Fruit fly (Drosophila melanogaster) whole organism, embryonic: ENCODE measurements around the gene RhoGAP100F.
A peak's percentile ranks its signal among the peaks of the same experiment; 100 is the strongest.

Source experiments
- Blimp-1 ChIP-seq: fragments of 200-800 bp; sonication (Bioruptor generic); optimal IDR thresholded peaks from 3 replicates; lab custom pipeline; 2018; ENCODE audit warnings: missing biosample characterization, missing genetic modification characterization, mild to moderate bottlenecking, moderate library complexity, missing genetic modification reagents
- CG11247 ChIP-seq: fragments of 200-800 bp; sonication (Bioruptor generic); IDR thresholded peaks from 2 replicates; pipeline ENCODE4 v1.3.6; 2022; ENCODE audit warnings: missing biosample characterization, missing genetic modification characterization
- CG11560 ChIP-seq: fragments of 200-800 bp; sonication (Bioruptor generic); IDR thresholded peaks from 3 replicates; pipeline ENCODE4 v1.3.6; 2022; ENCODE audit warnings: missing biosample characterization, missing genetic modification characterization
- CG12391 ChIP-seq: fragments of 200-800 bp; sonication (Bioruptor generic); optimal IDR thresholded peaks from 3 replicates; lab custom pipeline; 2018; ENCODE audit warnings: missing biosample characterization, mild to moderate bottlenecking, missing genetic modification characterization, moderate library complexity
- CG17612 ChIP-seq: fragments of 200-800 bp; sonication (Bioruptor generic); IDR thresholded peaks from 2 replicates; pipeline ENCODE4 v1.3.6; 2022; ENCODE audit warnings: missing biosample characterization, missing genetic modification characterization
- CG18262 ChIP-seq: fragments of 200-800 bp; optimal IDR thresholded peaks from 3 replicates; lab custom pipeline; 2019; ENCODE audit warnings: missing biosample characterization, mild to moderate bottlenecking, missing genetic modification characterization, moderate library complexity
- CG18476 ChIP-seq: fragments of 200-800 bp; sonication (Bioruptor generic); optimal IDR thresholded peaks from 2 replicates; lab custom pipeline; 2016; ENCODE audit warnings: missing biosample characterization, mild to moderate bottlenecking, missing genetic modification characterization
- CG2116 ChIP-seq: fragments of 200-800 bp; sonication (Bioruptor generic); optimal IDR thresholded peaks from 3 replicates; lab custom pipeline; 2018; ENCODE audit warnings: missing biosample characterization, mild to moderate bottlenecking, missing genetic modification characterization
- CG3163 ChIP-seq: fragments of 200-800 bp; sonication (Bioruptor generic); optimal IDR thresholded peaks from 3 replicates; lab custom pipeline; 2016; ENCODE audit warnings: missing biosample characterization, missing genetic modification characterization
- CG32532 ChIP-seq: fragments of 200-800 bp; sonication (Bioruptor generic); IDR thresholded peaks from 2 replicates; pipeline ENCODE4 v1.3.6; 2022; ENCODE audit warnings: missing biosample characterization, missing genetic modification characterization
- CG5180 ChIP-seq: fragments of 200-800 bp; sonication (Bioruptor generic); optimal IDR thresholded peaks from 3 replicates; lab custom pipeline; 2017; ENCODE audit warnings: missing biosample characterization, missing genetic modification characterization, mild to moderate bottlenecking, moderate library complexity, missing genetic modification reagents
- CG5953 ChIP-seq: fragments of 200-800 bp; sonication (Bioruptor generic); IDR thresholded peaks from 2 replicates; pipeline ENCODE4 v1.3.6; 2022; ENCODE audit warnings: missing biosample characterization, missing genetic modification characterization
- CG7987 ChIP-seq: fragments of 200-800 bp; sonication (Bioruptor generic); optimal IDR thresholded peaks from 2 replicates; lab custom pipeline; 2018; ENCODE audit warnings: missing biosample characterization, mild to moderate bottlenecking, missing genetic modification characterization, moderate library complexity
- CG8478 ChIP-seq: fragments of >200 bp; optimal IDR thresholded peaks from 2 replicates; lab custom pipeline; 2018
- CG8944 ChIP-seq: fragments of 200-800 bp; sonication (Bioruptor generic); optimal IDR thresholded peaks from 3 replicates; lab custom pipeline; 2016; ENCODE audit warnings: missing biosample characterization, missing genetic modification characterization
- Dad ChIP-seq: fragments of 200-800 bp; sonication (Bioruptor generic); optimal IDR thresholded peaks from 3 replicates; lab custom pipeline; 2016; ENCODE audit warnings: missing biosample characterization, missing genetic modification characterization
- Drgx ChIP-seq: fragments of 200-800 bp; sonication (Bioruptor generic); IDR thresholded peaks from 2 replicates; pipeline ENCODE4 v1.3.6; 2022; ENCODE audit warnings: missing biosample characterization, missing genetic modification characterization
- HHEX ChIP-seq: fragments of 200-800 bp; sonication (Bioruptor generic); optimal IDR thresholded peaks from 3 replicates; lab custom pipeline; 2017; ENCODE audit warnings: missing biosample characterization, mild to moderate bottlenecking, missing genetic modification characterization, missing genetic modification reagents
- Hmr ChIP-seq: fragments of 200-800 bp; sonication (Bioruptor generic); optimal IDR thresholded peaks from 3 replicates; lab custom pipeline; 2017; ENCODE audit warnings: mild to moderate bottlenecking, missing biosample characterization, missing genetic modification reagents, missing genetic modification characterization
- Max ChIP-seq: fragments of 200-800 bp; sonication (Bioruptor generic); optimal IDR thresholded peaks from 2 replicates; lab custom pipeline; 2016; ENCODE audit warnings: missing biosample characterization, mild to moderate bottlenecking, missing genetic modification characterization
- Oaz ChIP-seq: fragments of 200-800 bp; sonication (Bioruptor generic); IDR thresholded peaks from 2 replicates; pipeline ENCODE4 v1.3.6; 2022; ENCODE audit warnings: missing biosample characterization, missing genetic modification characterization
- Rx ChIP-seq: fragments of 200-800 bp; sonication (Bioruptor generic); IDR thresholded peaks from 2 replicates; pipeline ENCODE4 v1.3.6; 2022; ENCODE audit warnings: missing biosample characterization, missing genetic modification characterization
- Taf1 ChIP-seq: fragments of 200-800 bp; sonication (Bioruptor generic); IDR thresholded peaks from 2 replicates; pipeline ENCODE4 v1.3.6; 2022; ENCODE audit warnings: missing biosample characterization, missing genetic modification characterization
- aop ChIP-seq: fragments of 200-800 bp; sonication (Bioruptor generic); IDR thresholded peaks from 2 replicates; pipeline ENCODE4 v1.3.6; 2022; ENCODE audit warnings: missing biosample characterization, missing genetic modification characterization
- ap ChIP-seq: fragments of 200-800 bp; sonication (Bioruptor generic); IDR thresholded peaks from 2 replicates; pipeline ENCODE4 v1.3.6; 2022; ENCODE audit warnings: missing biosample characterization, missing genetic modification characterization
- cas ChIP-seq: fragments of 200-800 bp; sonication (Bioruptor generic); IDR thresholded peaks from 2 replicates; pipeline ENCODE4 v1.3.6; 2022; ENCODE audit warnings: missing biosample characterization, missing genetic modification characterization
- chinmo ChIP-seq: fragments of 200-800 bp; sonication (Bioruptor generic); IDR thresholded peaks from 4 replicates; pipeline ENCODE4 v1.3.6; 2022; ENCODE audit warnings: missing biosample characterization, missing genetic modification characterization; ENCODE audit not compliant: partially characterized antibody
- esg ChIP-seq: fragments of 200-800 bp; sonication (Bioruptor generic); conservative IDR thresholded peaks from 2 replicates; pipeline ENCODE4 v1.3.6; 2022; ENCODE audit warnings: missing biosample characterization, missing genetic modification characterization
- ham ChIP-seq: fragments of 200-800 bp; sonication (Bioruptor generic); IDR thresholded peaks from 2 replicates; pipeline ENCODE4 v1.3.6; 2022; ENCODE audit warnings: missing biosample characterization, missing genetic modification characterization
- hb ChIP-seq: fragments of 200-800 bp; sonication (Bioruptor generic); IDR thresholded peaks from 3 replicates; pipeline ENCODE4 v1.3.6; 2022; ENCODE audit warnings: missing biosample characterization, missing genetic modification characterization; ENCODE audit not compliant: partially characterized antibody
- insv ChIP-seq, 2 experiments: fragments of 200-800 bp; sonication (Bioruptor generic); optimal IDR thresholded peaks; 3 replicates each; lab custom pipeline; 2016 to 2018; ENCODE audit warnings: missing biosample characterization in 2 of 2, missing genetic modification characterization in 2 of 2
- inv ChIP-seq: fragments of 200-800 bp; sonication (Bioruptor generic); IDR thresholded peaks from 2 replicates; pipeline ENCODE4 v1.3.6; 2022; ENCODE audit warnings: missing biosample characterization, missing genetic modification characterization; ENCODE audit not compliant: partially characterized antibody
- jigr1 ChIP-seq: fragments of 200-800 bp; sonication (Bioruptor generic); IDR thresholded peaks from 3 replicates; pipeline ENCODE4 v1.3.6; 2022; ENCODE audit warnings: missing biosample characterization, missing genetic modification characterization
- kni ChIP-seq: fragments of 200-800 bp; sonication (Bioruptor generic); optimal IDR thresholded peaks from 3 replicates; lab custom pipeline; 2017; ENCODE audit warnings: mild to moderate bottlenecking, missing biosample characterization, missing genetic modification reagents, missing genetic modification characterization
- lilli ChIP-seq: fragments of 200-800 bp; sonication (Bioruptor generic); optimal IDR thresholded peaks from 3 replicates; lab custom pipeline; 2016; ENCODE audit warnings: missing biosample characterization, missing genetic modification characterization
- maf-S ChIP-seq: fragments of 200-800 bp; sonication (Bioruptor generic); optimal IDR thresholded peaks from 2 replicates; lab custom pipeline; 2016; ENCODE audit warnings: missing biosample characterization, missing genetic modification characterization
- nau ChIP-seq: fragments of 200-800 bp; sonication (Bioruptor generic); optimal IDR thresholded peaks from 3 replicates; lab custom pipeline; 2017; ENCODE audit warnings: missing biosample characterization, mild to moderate bottlenecking, missing genetic modification characterization, missing genetic modification reagents
- nerfin-1 ChIP-seq: fragments of 200-800 bp; sonication (Bioruptor generic); optimal IDR thresholded peaks from 3 replicates; lab custom pipeline; 2019; ENCODE audit warnings: missing biosample characterization, mild to moderate bottlenecking, missing genetic modification characterization, moderate library complexity
- nom ChIP-seq: fragments of 200-800 bp; sonication (Bioruptor generic); optimal IDR thresholded peaks from 2 replicates; lab custom pipeline; 2017; ENCODE audit warnings: missing biosample characterization, missing genetic modification characterization, mild to moderate bottlenecking, moderate library complexity, missing genetic modification reagents
- pita ChIP-seq: fragments of 200-800 bp; sonication (Bioruptor generic); optimal IDR thresholded peaks from 2 replicates; lab custom pipeline; 2017; ENCODE audit warnings: missing biosample characterization, mild to moderate bottlenecking, missing genetic modification characterization
- psq ChIP-seq: fragments of 200-800 bp; sonication (Bioruptor generic); optimal IDR thresholded peaks from 2 replicates; lab custom pipeline; 2017; ENCODE audit warnings: missing biosample characterization, missing genetic modification characterization
- rib ChIP-seq: fragments of 200-800 bp; sonication (Bioruptor generic); IDR thresholded peaks from 2 replicates; pipeline ENCODE4 v1.3.6; 2022; ENCODE audit warnings: missing biosample characterization, missing genetic modification characterization
- sc ChIP-seq, 3 experiments: fragments of >200 bp in 2 of 3; fragments of 200-800 bp in 1 of 3; sonication (Bioruptor generic) in 1 of 3; optimal IDR thresholded peaks; 2 replicates in 2 of 3; 3 replicates in 1 of 3; lab custom pipeline; 2017; ENCODE audit warnings: mild to moderate bottlenecking in 1 of 3, missing biosample characterization in 1 of 3, missing genetic modification characterization in 1 of 3, missing genetic modification reagents in 1 of 3
- sisA ChIP-seq: fragments of 200-800 bp; sonication (Bioruptor generic); IDR thresholded peaks from 2 replicates; pipeline ENCODE4 v1.3.6; 2022; ENCODE audit warnings: missing biosample characterization, missing genetic modification characterization
- sqz ChIP-seq: fragments of 200-800 bp; sonication (Bioruptor generic); optimal IDR thresholded peaks from 3 replicates; lab custom pipeline; 2018; ENCODE audit warnings: missing biosample characterization, mild to moderate bottlenecking, missing genetic modification characterization
- twi ChIP-seq: fragments of 200-800 bp; optimal IDR thresholded peaks from 2 replicates; lab custom pipeline; 2019; ENCODE audit warnings: missing biosample characterization, mild to moderate bottlenecking, missing genetic modification characterization, moderate library complexity
- zf30C ChIP-seq: fragments of 200-800 bp; sonication (Bioruptor generic); optimal IDR thresholded peaks from 3 replicates; lab custom pipeline; 2018; ENCODE audit warnings: missing biosample characterization, mild to moderate bottlenecking, missing genetic modification characterization

The RhoGAP100F gene

dm6 chr3R:31776583-31777362 lies 35.6 kb upstream of the RhoGAP100F start, which contains the start of the genes CG2126 and faf (continued):
- TF ChIP-seq nerfin-1 (peak; percentile 45), Blimp-1 (GFP tag; lab: Kevin White, UChicago) (peak; percentile 78), rib (0 out of 2 replicates have a peak, but pooled peaks have one; percentile 36), sc (optimal IDR thresholded peaks at IDR 0.05; lab: Kevin White, UChicago) (no peak), sc (GFP tag; optimal IDR thresholded peaks at IDR 0.05; lab: Kevin White, UChicago) (peak; percentile 36), CG11560 (tag; lab: Robert Waterston, UW) (0 out of 3 replicates have a peak, but pooled peaks have one; percentile 34), psq (GFP tag; lab: Kevin White, UChicago) (peak; percentile 35), ap (GFP tag; lab: Robert Waterston, UW) (no peak), CG3163 (GFP tag; lab: Kevin White, UChicago) (no peak), inv (GFP tag; lab: Robert Waterston, UW) (peak; percentile 31; the same call in 1 of the 2 replicates), maf-S (GFP tag; lab: Kevin White, UChicago) (peak; percentile 27), CG8478 (lab: Kevin White, UChicago) (no peak), HHEX (peak; percentile 69), CG18476 (GFP tag; lab: Kevin White, UChicago) (peak; percentile 40), nau (GFP tag; lab: Kevin White, UChicago) (no peak), jigr1 (peak; percentile 60; the same call in 2 of the 3 replicates), CG18262 (tag; lab: Kevin White, UChicago) (peak; percentile 87), Taf1 (GFP tag; lab: Robert Waterston, UW) (peak; percentile 57), zf30C (peak; percentile 45), Dad (peak; percentile 5), aop (GFP tag; lab: Robert Waterston, UW) (no peak), cas (peak; percentile 60; the same call in 1 of the 2 replicates), esg (GFP tag; lab: Robert Waterston, UW) (peak; percentile 50), CG7987 (GFP tag; lab: Kevin White, UChicago) (peak; percentile 36), CG32532 (GFP tag; lab: Robert Waterston, UW) (peak; percentile 82), CG11247 (GFP tag; lab: Robert Waterston, UW) (peak; percentile 73), CG5180 (GFP tag; lab: Kevin White, UChicago) (peak; percentile 41), Rx (peak; percentile 59), hb (GFP tag; lab: Robert Waterston, UW) (no peak), CG2116 (GFP tag; lab: Kevin White, UChicago) (peak; percentile 75), CG17612 (GFP tag; lab: Robert Waterston, UW) (no peak; the same call in 1 of the 2 replicates), nom (GFP tag; lab: Kevin White, UChicago) (peak; percentile 13), Hmr (GFP tag; lab: Kevin White, UChicago) (peak; percentile 77), CG5953 (0 out of 2 replicates have a peak, but pooled peaks have one; percentile 29), insv (GFP tag; optimal IDR thresholded peaks at IDR 0.05; lab: Kevin White, UChicago) (peak in 1 of 2 experiments; percentile 42), pita (GFP tag; lab: Kevin White, UChicago) (no peak), CG8944 (GFP tag; lab: Kevin White, UChicago) (peak; percentile 31), chinmo (GFP tag; lab: Robert Waterston, UW) (no peak), sisA (GFP tag; lab: Robert Waterston, UW) (peak; percentile 64), Oaz (GFP tag; lab: Robert Waterston, UW) (peak; percentile 63; the same call in 1 of the 2 replicates), kni (peak; percentile 56), twi (peak; percentile 58), Drgx (GFP tag; lab: Robert Waterston, UW) (0 out of 2 replicates have a peak, but pooled peaks have one; percentile 14), Max (peak; percentile 55), CG12391 (tag; lab: Kevin White, UChicago) (peak; percentile 92), ham (GFP tag; lab: Robert Waterston, UW) (no peak), sqz (no peak), lilli (GFP tag; lab: Kevin White, UChicago) (peak; percentile 73)
